Worm (Caenorhabditis elegans) whole organism, L2 larva: ENCODE measurements around the gene ugt-47.

Experiments used
- C34F6.9 ChIP-seq: fragments of 150-350 bp; optimal IDR thresholded peaks from 2 replicates; lab custom pipeline; 2014; ENCODE audit warnings: missing biosample characterization, missing genetic modification characterization
- F13H6.1 ChIP-seq: sonication (generic microtip); optimal IDR thresholded peaks from 2 replicates; lab custom pipeline; 2016; ENCODE audit warnings: missing genetic modification characterization, missing compliant biosample characterization
- R02D3.7 ChIP-seq: fragments of 150-350 bp; optimal IDR thresholded peaks from 2 replicates; lab custom pipeline; 2014; ENCODE audit warnings: missing biosample characterization, missing genetic modification characterization
- ZK546.5 ChIP-seq: sonication (generic microtip); optimal IDR thresholded peaks from 2 replicates; lab custom pipeline; 2017; ENCODE audit warnings: missing biosample characterization, missing genetic modification characterization
- alr-1 ChIP-seq: fragments of 150-350 bp; optimal IDR thresholded peaks from 2 replicates; lab custom pipeline; 2014; ENCODE audit warnings: missing biosample characterization, missing genetic modification characterization
- aly-2 ChIP-seq: fragments of 150-350 bp; optimal IDR thresholded peaks from 2 replicates; lab custom pipeline; 2014; ENCODE audit warnings: missing biosample characterization, missing genetic modification characterization
- ceh-16 ChIP-seq: fragments of 150-350 bp; optimal IDR thresholded peaks from 2 replicates; lab custom pipeline; 2014; ENCODE audit warnings: missing biosample characterization, missing genetic modification characterization
- ceh-82 ChIP-seq: fragments of 150-350 bp; optimal IDR thresholded peaks from 2 replicates; lab custom pipeline; 2014; ENCODE audit warnings: missing biosample characterization, missing genetic modification characterization
- crh-2 ChIP-seq: sonication (generic microtip); optimal IDR thresholded peaks from 2 replicates; lab custom pipeline; 2017; ENCODE audit warnings: missing biosample characterization, missing genetic modification characterization
- dmd-4 ChIP-seq: sonication (generic microtip); optimal IDR thresholded peaks from 2 replicates; lab custom pipeline; 2017; ENCODE audit warnings: missing biosample characterization, missing genetic modification characterization
- elt-1 ChIP-seq: fragments of 150-350 bp; optimal IDR thresholded peaks from 2 replicates; lab custom pipeline; 2014; ENCODE audit warnings: missing biosample characterization, missing genetic modification characterization
- elt-3 ChIP-seq: sonication (generic microtip); optimal IDR thresholded peaks from 2 replicates; lab custom pipeline; 2017; ENCODE audit warnings: missing biosample characterization, missing genetic modification characterization
- fos-1 ChIP-seq: fragments of 150-350 bp; optimal IDR thresholded peaks from 2 replicates; lab custom pipeline; 2014; ENCODE audit warnings: missing biosample characterization, missing genetic modification characterization
- gmeb-1 ChIP-seq: fragments of 150-350 bp; optimal IDR thresholded peaks from 2 replicates; lab custom pipeline; 2014; ENCODE audit warnings: missing biosample characterization, missing genetic modification characterization
- lin-13 ChIP-seq: fragments of 150-350 bp; optimal IDR thresholded peaks from 2 replicates; lab custom pipeline; 2014; ENCODE audit warnings: missing biosample characterization, missing genetic modification reagents, missing genetic modification characterization
- lin-39 ChIP-seq: fragments of 150-350 bp; optimal IDR thresholded peaks from 2 replicates; lab custom pipeline; 2014; ENCODE audit warnings: missing biosample characterization, missing genetic modification reagents, missing genetic modification characterization
- lsy-2 ChIP-seq, 2 experiments: fragments of 150-350 bp in 1 of 2; sonication (generic microtip) in 1 of 2; optimal IDR thresholded peaks; 2 replicates each; lab custom pipeline; 2014 to 2017; ENCODE audit warnings: missing biosample characterization in 2 of 2, missing genetic modification characterization in 2 of 2
- mab-5 ChIP-seq: fragments of 150-350 bp; optimal IDR thresholded peaks from 2 replicates; lab custom pipeline; 2014; ENCODE audit warnings: missing biosample characterization, missing genetic modification characterization
- mbf-1 ChIP-seq: sonication (generic microtip); optimal IDR thresholded peaks from 2 replicates; lab custom pipeline; 2017; ENCODE audit warnings: missing biosample characterization, missing genetic modification characterization
- nhr-11 ChIP-seq: fragments of 150-350 bp; optimal IDR thresholded peaks from 2 replicates; lab custom pipeline; 2014; ENCODE audit warnings: missing biosample characterization, missing genetic modification characterization
- nhr-12 ChIP-seq: fragments of 150-350 bp; optimal IDR thresholded peaks from 2 replicates; lab custom pipeline; 2014; ENCODE audit warnings: missing biosample characterization, missing genetic modification characterization
- nhr-129 ChIP-seq: fragments of 150-350 bp; optimal IDR thresholded peaks from 2 replicates; lab custom pipeline; 2014; ENCODE audit warnings: missing biosample characterization, missing genetic modification characterization
- nhr-21 ChIP-seq: fragments of 150-350 bp; optimal IDR thresholded peaks from 2 replicates; lab custom pipeline; 2014; ENCODE audit warnings: missing biosample characterization, missing genetic modification characterization
- nhr-23 ChIP-seq: fragments of 150-350 bp; optimal IDR thresholded peaks from 2 replicates; lab custom pipeline; 2014; ENCODE audit warnings: missing biosample characterization, missing genetic modification reagents, missing genetic modification characterization
- nhr-237 ChIP-seq: fragments of 150-350 bp; optimal IDR thresholded peaks from 2 replicates; lab custom pipeline; 2014; ENCODE audit warnings: missing biosample characterization, missing genetic modification characterization
- nhr-77 ChIP-seq: fragments of 150-350 bp; optimal IDR thresholded peaks from 2 replicates; lab custom pipeline; 2014; ENCODE audit warnings: missing biosample characterization, missing genetic modification characterization
- peb-1 ChIP-seq: fragments of 150-350 bp; optimal IDR thresholded peaks from 2 replicates; lab custom pipeline; 2014; ENCODE audit warnings: missing biosample characterization, missing genetic modification characterization
- sem-4 ChIP-seq: fragments of 150-350 bp; optimal IDR thresholded peaks from 2 replicates; lab custom pipeline; 2014; ENCODE audit warnings: missing biosample characterization, missing genetic modification reagents, missing genetic modification characterization
- skn-1 ChIP-seq: sonication (generic microtip); optimal IDR thresholded peaks from 2 replicates; lab custom pipeline; 2017; ENCODE audit warnings: missing biosample characterization, missing genetic modification characterization
- sma-3 ChIP-seq: sonication (generic microtip); optimal IDR thresholded peaks from 2 replicates; lab custom pipeline; 2016; ENCODE audit warnings: missing genetic modification reagents, missing genetic modification characterization, missing compliant biosample characterization
- sma-9 ChIP-seq, 2 experiments: fragments of 150-350 bp in 1 of 2; sonication (generic microtip) in 1 of 2; optimal IDR thresholded peaks; 2 replicates each; lab custom pipeline; 2014 to 2016; ENCODE audit warnings: missing genetic modification characterization in 2 of 2, mild to moderate bottlenecking in 1 of 2, missing biosample characterization in 1 of 2, missing compliant biosample characterization in 1 of 2, missing genetic modification reagents in 1 of 2, moderate library complexity in 1 of 2
- snpc-4 ChIP-seq: fragments of 150-350 bp; optimal IDR thresholded peaks from 2 replicates; lab custom pipeline; 2014; ENCODE audit warnings: missing biosample characterization, missing genetic modification characterization
- unc-55 ChIP-seq: fragments of 150-350 bp; sonication (generic microtip); optimal IDR thresholded peaks from 3 replicates; lab custom pipeline; 2014; ENCODE audit warnings: missing biosample characterization, missing genetic modification reagents, missing genetic modification characterization
- unc-62 ChIP-seq: fragments of 150-350 bp; optimal IDR thresholded peaks from 2 replicates; lab custom pipeline; 2014; ENCODE audit warnings: missing biosample characterization, missing genetic modification reagents, missing genetic modification characterization
- zag-1 ChIP-seq: fragments of 150-350 bp; optimal IDR thresholded peaks from 2 replicates; lab custom pipeline; 2014; ENCODE audit warnings: missing biosample characterization, missing genetic modification characterization
- ztf-1 ChIP-seq: fragments of 200-800 bp; sonication (Bioruptor generic); conservative IDR thresholded peaks from 2 replicates; pipeline ENCODE4 v1.3.6; 2022; ENCODE audit warnings: missing genetic modification characterization, missing compliant biosample characterization
- ztf-11 ChIP-seq: sonication (generic microtip); optimal IDR thresholded peaks from 2 replicates; lab custom pipeline; 2017; ENCODE audit warnings: missing biosample characterization, missing genetic modification characterization

ugt-47 gene

DNA sequence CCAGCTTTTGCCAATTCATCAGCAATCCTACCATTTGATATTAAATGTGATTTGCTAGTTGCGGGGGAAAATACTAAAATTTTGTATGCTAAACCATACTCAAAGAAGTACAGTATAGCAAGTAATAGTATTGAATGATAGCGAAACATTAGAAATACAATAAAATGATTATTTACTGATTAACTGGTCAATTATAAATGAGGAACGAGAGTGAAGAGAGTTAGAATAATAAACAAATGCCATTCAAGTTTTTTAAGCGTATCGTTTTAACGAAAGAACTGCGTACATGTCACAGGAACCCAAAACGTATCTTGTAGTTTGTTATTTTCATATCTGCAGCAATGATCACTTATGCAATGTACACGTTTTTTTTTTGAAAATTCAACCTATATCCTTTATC lies at the start of gene ugt-47:
Gene ugt-47 (minus strand): TSS at position 169 of the 400 bp plus-strand sequence.
- no peak for TF ChIP-seq dmd-4 (tag; lab: Kevin White, UChicago)
- TF ChIP-seq ceh-82, result no peak
- TF ChIP-seq crh-2 (tag; lab: Kevin White, UChicago), result no peak
- no peak for TF ChIP-seq ceh-16 (tag; lab: Kevin White, UChicago)
- TF ChIP-seq nhr-237 (tag; lab: Kevin White, UChicago), result no peak
- TF ChIP-seq fos-1 (tag; lab: Kevin White, UChicago), result no peak
- no peak for TF ChIP-seq nhr-12
- TF ChIP-seq lin-13 (GFP tag; lab: Kevin White, UChicago), result no peak
- no peak for TF ChIP-seq R02D3.7
- TF ChIP-seq ZK546.5 (tag; lab: Kevin White, UChicago), result no peak
- no peak for TF ChIP-seq unc-55 (GFP tag; lab: Kevin White, UChicago)
- no peak for TF ChIP-seq sma-3 (GFP tag; lab: Kevin White, UChicago)
- TF ChIP-seq skn-1 (tag; lab: Kevin White, UChicago), result no peak
- no peak for TF ChIP-seq elt-1 (tag; lab: Kevin White, UChicago)
- TF ChIP-seq mbf-1, result no peak
- TF ChIP-seq ztf-11 (tag; lab: Kevin White, UChicago), result no peak
- TF ChIP-seq nhr-21 (tag; lab: Kevin White, UChicago), result no peak
- TF ChIP-seq nhr-77, result no peak
- TF ChIP-seq C34F6.9 (tag; lab: Kevin White, UChicago), result no peak
- TF ChIP-seq lsy-2 (tag; optimal IDR thresholded peaks at IDR 0.05; lab: Kevin White, UChicago), result no peak

DNA sequence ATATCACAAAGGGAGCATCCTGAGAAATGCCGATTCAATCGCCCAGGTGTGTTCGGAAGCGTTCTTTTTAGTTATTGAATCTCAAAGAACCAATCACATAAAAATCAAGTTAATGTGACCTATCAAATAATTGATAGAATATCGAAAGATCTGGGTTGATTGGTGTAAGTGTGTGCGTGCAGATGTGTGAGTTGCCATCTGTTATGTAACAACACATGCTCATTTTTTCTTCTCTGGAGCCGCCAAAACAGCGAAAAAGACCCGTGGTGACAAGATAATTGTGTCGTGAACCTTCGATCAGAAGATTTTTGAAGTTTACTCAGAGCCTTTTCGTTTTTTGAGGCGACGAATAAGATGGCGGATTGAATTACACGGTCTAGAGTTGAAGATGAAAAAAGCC lies 48.4 kb upstream of the ugt-47 start:
- TF ChIP-seq nhr-129 (tag; lab: Kevin White, UChicago) (peak; percentile 71), elt-1 (tag; lab: Kevin White, UChicago) (no peak), mab-5 (tag; lab: Kevin White, UChicago) (no peak), sma-9 (GFP tag; optimal IDR thresholded peaks at IDR 0.05; lab: Kevin White, UChicago) (peak; percentile 40), sma-9 (tag; optimal IDR thresholded peaks at IDR 0.05; lab: Kevin White, UChicago) (no peak), sem-4 (tag; lab: Kevin White, UChicago) (peak; percentile 35), F13H6.1 (peak; percentile 56), lsy-2 (tag; optimal IDR thresholded peaks at IDR 0.05; lab: Kevin White, UChicago) (peak in 1 of 2 experiments; percentile 12), C34F6.9 (tag; lab: Kevin White, UChicago) (peak; percentile 37), gmeb-1 (tag; lab: Kevin White, UChicago) (no peak)

DNA sequence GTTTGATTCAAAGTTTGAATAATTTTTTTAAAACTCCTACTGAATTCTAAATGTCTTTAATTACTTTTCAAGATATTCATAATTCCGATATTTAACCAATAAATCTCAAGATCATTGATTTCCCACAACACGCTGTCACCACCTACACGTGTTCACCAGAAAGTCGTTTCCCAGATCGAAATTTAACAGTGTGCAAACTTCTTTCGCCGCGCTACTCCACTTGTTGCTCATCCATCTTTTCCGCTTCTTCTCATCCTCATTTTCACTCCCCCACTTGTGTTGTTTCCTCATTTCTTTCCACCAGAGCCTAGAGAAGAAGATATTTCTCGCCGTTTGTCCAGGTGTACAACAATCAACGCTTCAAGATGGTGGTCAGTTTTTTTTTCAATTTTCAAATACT lies 47.3 kb upstream of the ugt-47 start, which contains the start of gene C51E3.9:
Gene C51E3.9 (plus strand): TSS at position 301 of the 400 bp plus-strand sequence.
- TF ChIP-seq nhr-129 (tag; lab: Kevin White, UChicago) (peak; percentile 31), sem-4 (tag; lab: Kevin White, UChicago) (no peak)

DNA sequence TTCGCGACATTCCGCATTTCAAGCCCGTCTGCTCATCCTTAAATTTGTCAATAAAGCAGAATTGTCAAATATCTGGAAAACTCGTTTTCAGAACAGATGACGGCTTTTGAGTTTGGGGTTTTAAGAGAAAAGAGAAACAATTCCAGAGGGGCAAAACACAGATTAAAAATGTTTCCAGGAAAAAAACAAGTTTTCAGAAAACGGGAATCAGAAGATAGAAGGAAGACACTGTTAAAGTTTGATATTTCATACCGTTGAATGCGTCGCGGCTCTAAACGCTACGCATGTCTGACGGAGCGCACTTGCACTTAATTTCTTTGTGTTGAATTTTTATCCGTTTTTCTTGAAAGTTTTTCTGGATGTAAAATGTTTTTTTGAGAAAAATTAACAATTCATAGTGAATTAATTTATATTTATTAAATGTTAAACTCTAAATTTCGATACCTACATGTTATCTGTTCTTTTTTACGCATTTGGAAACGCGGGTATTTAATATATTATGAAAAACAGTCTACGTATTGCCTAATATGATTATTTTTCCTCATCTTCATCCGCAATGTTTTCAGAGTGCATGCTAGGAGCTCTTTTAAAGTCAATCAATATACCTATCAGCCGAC lies 35.8 kb upstream of the ugt-47 start, which contains the start of the genes C08B6.18, wdr-20 and C08B6.8:
Gene C08B6.18 (minus strand): TSS at position 51 of the 617 bp plus-strand sequence.
Gene wdr-20 (minus strand): TSS at position 82 of the 617 bp plus-strand sequence.
Gene C08B6.8 (plus strand): TSS at position 567 of the 617 bp plus-strand sequence.
- no peak for TF ChIP-seq mbf-1
- peak; percentile 55 for TF ChIP-seq C34F6.9 (tag; lab: Kevin White, UChicago)
- TF ChIP-seq nhr-23 (tag; lab: Kevin White, UChicago), result no peak
- no peak for TF ChIP-seq nhr-77
- TF ChIP-seq lin-13 (GFP tag; lab: Kevin White, UChicago), result peak; percentile 47
- peak in 1 of 2 experiments; percentile 38 for TF ChIP-seq lsy-2 (tag; optimal IDR thresholded peaks at IDR 0.05; lab: Kevin White, UChicago)
- TF ChIP-seq nhr-129 (tag; lab: Kevin White, UChicago), result peak; percentile 14
- TF ChIP-seq unc-55 (GFP tag; lab: Kevin White, UChicago), result peak; percentile 51
- TF ChIP-seq snpc-4, result peak; percentile 65
- no peak for TF ChIP-seq nhr-11
- no peak for TF ChIP-seq nhr-21 (tag; lab: Kevin White, UChicago)
- TF ChIP-seq, all 48 proteins: peak for 6

DNA sequence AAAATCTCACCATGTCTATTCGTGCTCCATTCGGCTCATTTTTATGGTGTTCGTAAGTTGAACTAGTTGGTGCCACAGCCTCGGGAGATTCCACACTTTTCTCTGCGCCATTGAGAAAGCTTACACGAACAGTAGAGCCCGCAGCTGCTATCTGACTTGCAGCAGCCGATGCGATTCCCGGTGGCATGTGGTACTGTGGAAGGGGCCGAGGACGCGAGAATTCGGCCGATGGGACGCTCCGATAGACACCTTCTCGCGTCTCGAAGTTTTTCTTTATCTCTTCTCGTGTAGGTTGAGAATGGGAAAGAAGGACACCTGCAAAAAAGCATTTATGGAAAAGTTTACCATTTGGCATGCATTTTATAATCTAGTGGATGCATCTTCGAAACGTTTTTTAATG lies 34.9 kb upstream of the ugt-47 start:
- TF ChIP-seq zag-1 (tag; lab: Kevin White, UChicago) (no peak), gmeb-1 (tag; lab: Kevin White, UChicago) (no peak), crh-2 (tag; lab: Kevin White, UChicago) (no peak), ceh-82 (no peak), ZK546.5 (tag; lab: Kevin White, UChicago) (no peak), aly-2 (tag; lab: Kevin White, UChicago) (no peak), ztf-11 (tag; lab: Kevin White, UChicago) (no peak), ceh-16 (tag; lab: Kevin White, UChicago) (no peak), ztf-1 (no peak), peb-1 (tag; lab: Kevin White, UChicago) (no peak), lin-39 (tag; lab: Kevin White, UChicago) (no peak), elt-3 (tag; lab: Kevin White, UChicago) (no peak), alr-1 (no peak), lsy-2 (tag; optimal IDR thresholded peaks at IDR 0.05; lab: Kevin White, UChicago) (no peak), C34F6.9 (tag; lab: Kevin White, UChicago) (no peak), unc-62 (GFP tag; lab: Kevin White, UChicago) (no peak)
